Worm (Caenorhabditis elegans) whole organism, L2 larva: Measurements from ENCODE around the gene F09F9.1.

Experiments used
- C34F6.9 ChIP-seq: fragments of 150-350 bp; optimal IDR thresholded peaks from 2 replicates; lab custom pipeline; 2014; ENCODE audit warnings: missing biosample characterization, missing genetic modification characterization
- F13H6.1 ChIP-seq: sonication (generic microtip); optimal IDR thresholded peaks from 2 replicates; lab custom pipeline; 2016; ENCODE audit warnings: missing genetic modification characterization, missing compliant biosample characterization
- R02D3.7 ChIP-seq: fragments of 150-350 bp; optimal IDR thresholded peaks from 2 replicates; lab custom pipeline; 2014; ENCODE audit warnings: missing biosample characterization, missing genetic modification characterization
- Y55F3AM.14 ChIP-seq: fragments of 200-800 bp; sonication (Bioruptor generic); optimal IDR thresholded peaks from 2 replicates; lab custom pipeline; 2018; ENCODE audit warnings: mild to moderate bottlenecking, missing genetic modification characterization, missing compliant biosample characterization
- alr-1 ChIP-seq: fragments of 150-350 bp; optimal IDR thresholded peaks from 2 replicates; lab custom pipeline; 2014; ENCODE audit warnings: missing biosample characterization, missing genetic modification characterization
- aly-2 ChIP-seq: fragments of 150-350 bp; optimal IDR thresholded peaks from 2 replicates; lab custom pipeline; 2014; ENCODE audit warnings: missing biosample characterization, missing genetic modification characterization
- ama-1 ChIP-seq: fragments of 150-350 bp; optimal IDR thresholded peaks from 2 replicates; lab custom pipeline; 2018; ENCODE audit warnings: inconsistent platforms
- blmp-1 ChIP-seq: sonication (generic microtip); optimal IDR thresholded peaks from 2 replicates; lab custom pipeline; 2017; ENCODE audit warnings: missing genetic modification characterization, mild to moderate bottlenecking, missing compliant biosample characterization, antibody characterized with exemption, moderate library complexity; ENCODE audit not compliant: insufficient read depth
- ceh-82 ChIP-seq: fragments of 150-350 bp; optimal IDR thresholded peaks from 2 replicates; lab custom pipeline; 2014; ENCODE audit warnings: missing biosample characterization, missing genetic modification characterization
- crh-2 ChIP-seq: sonication (generic microtip); optimal IDR thresholded peaks from 2 replicates; lab custom pipeline; 2017; ENCODE audit warnings: missing biosample characterization, missing genetic modification characterization
- dmd-4 ChIP-seq: sonication (generic microtip); optimal IDR thresholded peaks from 2 replicates; lab custom pipeline; 2017; ENCODE audit warnings: missing biosample characterization, missing genetic modification characterization
- egl-27 ChIP-seq: sonication (generic microtip); optimal IDR thresholded peaks from 3 replicates; lab custom pipeline; 2017; ENCODE audit warnings: missing biosample characterization, missing genetic modification reagents, missing genetic modification characterization
- elt-1 ChIP-seq: fragments of 150-350 bp; optimal IDR thresholded peaks from 2 replicates; lab custom pipeline; 2014; ENCODE audit warnings: missing biosample characterization, missing genetic modification characterization
- elt-3 ChIP-seq: sonication (generic microtip); optimal IDR thresholded peaks from 2 replicates; lab custom pipeline; 2017; ENCODE audit warnings: missing biosample characterization, missing genetic modification characterization
- lin-11 ChIP-seq: fragments of 150-350 bp; sonication (generic microtip); optimal IDR thresholded peaks from 2 replicates; lab custom pipeline; 2014; ENCODE audit warnings: missing biosample characterization, missing genetic modification characterization, inconsistent platforms, mixed read lengths
- lin-13 ChIP-seq: fragments of 150-350 bp; optimal IDR thresholded peaks from 2 replicates; lab custom pipeline; 2014; ENCODE audit warnings: missing biosample characterization, missing genetic modification reagents, missing genetic modification characterization
- lin-39 ChIP-seq: fragments of 150-350 bp; optimal IDR thresholded peaks from 2 replicates; lab custom pipeline; 2014; ENCODE audit warnings: missing biosample characterization, missing genetic modification reagents, missing genetic modification characterization
- lsy-2 ChIP-seq, 2 experiments: fragments of 150-350 bp in 1 of 2; sonication (generic microtip) in 1 of 2; optimal IDR thresholded peaks; 2 replicates each; lab custom pipeline; 2014 to 2017; ENCODE audit warnings: missing biosample characterization in 2 of 2, missing genetic modification characterization in 2 of 2
- mab-5 ChIP-seq: fragments of 150-350 bp; optimal IDR thresholded peaks from 2 replicates; lab custom pipeline; 2014; ENCODE audit warnings: missing biosample characterization, missing genetic modification characterization
- mbf-1 ChIP-seq: sonication (generic microtip); optimal IDR thresholded peaks from 2 replicates; lab custom pipeline; 2017; ENCODE audit warnings: missing biosample characterization, missing genetic modification characterization
- mdl-1 ChIP-seq, 2 experiments: fragments of 150-350 bp in 1 of 2; sonication (generic microtip) in 1 of 2; optimal IDR thresholded peaks; 2 replicates each; lab custom pipeline; 2017; ENCODE audit warnings: missing biosample characterization in 2 of 2, missing genetic modification characterization in 2 of 2
- nhr-10 ChIP-seq: sonication (generic microtip); optimal IDR thresholded peaks from 2 replicates; lab custom pipeline; 2017; ENCODE audit warnings: missing biosample characterization, missing genetic modification characterization
- nhr-11 ChIP-seq: fragments of 150-350 bp; optimal IDR thresholded peaks from 2 replicates; lab custom pipeline; 2014; ENCODE audit warnings: missing biosample characterization, missing genetic modification characterization
- nhr-12 ChIP-seq: fragments of 150-350 bp; optimal IDR thresholded peaks from 2 replicates; lab custom pipeline; 2014; ENCODE audit warnings: missing biosample characterization, missing genetic modification characterization
- nhr-129 ChIP-seq: fragments of 150-350 bp; optimal IDR thresholded peaks from 2 replicates; lab custom pipeline; 2014; ENCODE audit warnings: missing biosample characterization, missing genetic modification characterization
- nhr-21 ChIP-seq: fragments of 150-350 bp; optimal IDR thresholded peaks from 2 replicates; lab custom pipeline; 2014; ENCODE audit warnings: missing biosample characterization, missing genetic modification characterization
- nhr-23 ChIP-seq: fragments of 150-350 bp; optimal IDR thresholded peaks from 2 replicates; lab custom pipeline; 2014; ENCODE audit warnings: missing biosample characterization, missing genetic modification reagents, missing genetic modification characterization
- nhr-237 ChIP-seq: fragments of 150-350 bp; optimal IDR thresholded peaks from 2 replicates; lab custom pipeline; 2014; ENCODE audit warnings: missing biosample characterization, missing genetic modification characterization
- nhr-25 ChIP-seq: fragments of 150-350 bp; sonication (generic microtip); optimal IDR thresholded peaks from 3 replicates; lab custom pipeline; 2014; ENCODE audit warnings: missing biosample characterization, missing genetic modification characterization
- nhr-6 ChIP-seq: fragments of 150-350 bp; optimal IDR thresholded peaks from 2 replicates; lab custom pipeline; 2014; ENCODE audit warnings: missing biosample characterization, missing genetic modification characterization
- nhr-77 ChIP-seq: fragments of 150-350 bp; optimal IDR thresholded peaks from 2 replicates; lab custom pipeline; 2014; ENCODE audit warnings: missing biosample characterization, missing genetic modification characterization
- sem-4 ChIP-seq: fragments of 150-350 bp; optimal IDR thresholded peaks from 2 replicates; lab custom pipeline; 2014; ENCODE audit warnings: missing biosample characterization, missing genetic modification reagents, missing genetic modification characterization
- skn-1 ChIP-seq: sonication (generic microtip); optimal IDR thresholded peaks from 2 replicates; lab custom pipeline; 2017; ENCODE audit warnings: missing biosample characterization, missing genetic modification characterization
- sma-3 ChIP-seq: sonication (generic microtip); optimal IDR thresholded peaks from 2 replicates; lab custom pipeline; 2016; ENCODE audit warnings: missing genetic modification reagents, missing genetic modification characterization, missing compliant biosample characterization
- sma-9 ChIP-seq, 2 experiments: fragments of 150-350 bp in 1 of 2; sonication (generic microtip) in 1 of 2; optimal IDR thresholded peaks; 2 replicates each; lab custom pipeline; 2014 to 2016; ENCODE audit warnings: missing genetic modification characterization in 2 of 2, mild to moderate bottlenecking in 1 of 2, missing biosample characterization in 1 of 2, missing compliant biosample characterization in 1 of 2, missing genetic modification reagents in 1 of 2, moderate library complexity in 1 of 2
- snpc-4 ChIP-seq: fragments of 150-350 bp; optimal IDR thresholded peaks from 2 replicates; lab custom pipeline; 2014; ENCODE audit warnings: missing biosample characterization, missing genetic modification characterization
- unc-62 ChIP-seq: fragments of 150-350 bp; optimal IDR thresholded peaks from 2 replicates; lab custom pipeline; 2014; ENCODE audit warnings: missing biosample characterization, missing genetic modification reagents, missing genetic modification characterization
- zag-1 ChIP-seq: fragments of 150-350 bp; optimal IDR thresholded peaks from 2 replicates; lab custom pipeline; 2014; ENCODE audit warnings: missing biosample characterization, missing genetic modification characterization
- ztf-1 ChIP-seq: fragments of 200-800 bp; sonication (Bioruptor generic); conservative IDR thresholded peaks from 2 replicates; pipeline ENCODE4 v1.3.6; 2022; ENCODE audit warnings: missing genetic modification characterization, missing compliant biosample characterization
- ztf-11 ChIP-seq: sonication (generic microtip); optimal IDR thresholded peaks from 2 replicates; lab custom pipeline; 2017; ENCODE audit warnings: missing biosample characterization, missing genetic modification characterization
- ztf-4 ChIP-seq: fragments of 150-350 bp; optimal IDR thresholded peaks from 2 replicates; lab custom pipeline; 2014; ENCODE audit warnings: missing biosample characterization, missing genetic modification characterization

The F09F9.1 gene

DNA sequence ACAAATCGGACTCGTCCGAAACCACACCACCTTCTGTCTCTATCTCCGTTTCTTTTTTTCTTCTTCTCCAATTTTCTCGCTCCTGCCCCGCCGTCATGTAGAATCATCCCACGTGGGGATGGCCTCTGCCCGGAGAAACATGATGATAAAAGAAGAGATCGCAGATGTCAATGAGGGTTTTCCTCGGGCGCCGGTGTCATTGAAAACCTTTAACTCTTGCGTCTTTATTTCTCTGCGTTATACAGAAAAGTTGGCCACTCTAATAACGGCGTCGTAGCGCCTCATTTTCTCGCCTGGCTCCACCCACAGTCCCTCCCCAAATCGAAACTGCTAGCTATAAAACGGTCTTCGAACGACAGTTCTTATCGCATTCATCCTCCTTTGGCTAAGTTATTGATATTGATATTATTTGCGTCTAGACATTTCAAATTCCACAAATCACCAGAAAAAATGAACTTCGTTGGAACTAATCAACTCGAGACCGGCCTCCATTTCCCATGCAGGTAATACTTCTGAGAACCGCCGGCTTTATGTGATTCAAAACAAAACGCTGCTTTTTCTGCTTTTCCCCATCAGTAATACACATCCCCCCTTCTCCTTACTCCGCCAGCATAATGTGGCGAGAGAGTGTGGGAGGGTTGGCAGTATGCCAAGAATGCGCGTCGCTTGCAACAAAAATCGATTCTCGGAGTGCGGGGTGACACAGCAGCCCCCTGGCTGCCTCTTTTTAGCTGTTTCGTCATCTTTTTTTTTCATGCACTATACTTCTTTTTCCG is 30.1 kb downstream of the F09F9.1 start (continued):
- TF ChIP-seq dmd-4 (tag; lab: Kevin White, UChicago) = no peak

ce11 chrX:4146046-4146445 is 30.9 kb downstream of the F09F9.1 start:
- TF ChIP-seq nhr-237 = no peak
- TF ChIP-seq nhr-129 (tag; lab: Kevin White, UChicago) = peak; percentile 45
- no peak for TF ChIP-seq nhr-10
- peak; percentile 91 for TF ChIP-seq ztf-4 (tag; lab: Kevin White, UChicago)
- TF ChIP-seq nhr-25 (tag; lab: Kevin White, UChicago) = peak; percentile 12

DNA sequence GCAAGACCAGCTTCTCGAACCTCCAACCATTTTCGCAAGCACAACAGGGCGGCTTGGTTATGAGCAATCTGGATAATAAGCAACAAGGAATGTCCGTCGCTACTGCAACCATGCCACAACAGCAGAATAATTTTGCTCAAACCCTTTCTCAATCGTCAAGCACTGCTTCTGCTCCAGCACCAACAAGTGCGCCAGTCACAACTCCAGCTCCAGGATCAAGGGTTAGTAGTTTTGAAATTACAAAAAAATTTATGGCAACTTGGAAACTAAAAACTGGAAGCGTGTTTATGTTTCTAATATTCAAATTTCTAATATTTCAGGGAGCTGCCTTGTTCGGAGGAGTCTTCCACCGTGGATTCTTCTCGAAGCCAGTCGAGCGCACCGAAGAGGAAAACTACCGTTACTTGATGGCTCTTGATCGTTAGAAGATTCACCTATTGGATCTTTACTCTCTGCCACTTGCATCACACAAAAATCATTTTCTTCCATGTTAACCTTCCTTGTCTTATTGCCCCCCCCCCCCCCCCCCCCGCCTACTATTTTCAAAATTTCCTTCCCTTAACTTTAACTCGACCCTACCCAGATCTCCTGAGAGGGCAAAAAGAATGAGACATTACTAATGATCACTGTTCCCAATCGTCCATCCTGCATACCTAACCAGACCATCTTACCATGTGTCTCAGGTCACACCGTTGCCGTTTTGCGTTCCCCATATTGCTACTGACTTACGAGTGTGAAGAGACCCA is 31.8 kb downstream of the F09F9.1 start:
- TF ChIP-seq sma-3 (peak; percentile 11), ztf-4 (tag; lab: Kevin White, UChicago) (peak; percentile 36), elt-3 (no peak), egl-27 (no peak)

ce11 chrX:4147600-4148448 is 32.7 kb downstream of the F09F9.1 start:
- TF ChIP-seq alr-1 (tag; lab: Kevin White, UChicago) = no peak
- peak; percentile 33 for TF ChIP-seq nhr-129 (tag; lab: Kevin White, UChicago)
- no peak for TF ChIP-seq snpc-4 (tag; lab: Kevin White, UChicago)
- TF ChIP-seq nhr-12 (tag; lab: Kevin White, UChicago) = no peak
- TF ChIP-seq mdl-1 (tag; optimal IDR thresholded peaks at IDR 0.05; lab: Kevin White, UChicago) = no peak
- no peak for TF ChIP-seq skn-1 (tag; lab: Kevin White, UChicago)
- peak; percentile 22 for TF ChIP-seq blmp-1 (tag; lab: Kevin White, UChicago)
- TF ChIP-seq nhr-23 (tag; lab: Kevin White, UChicago) = no peak
- TF ChIP-seq F13H6.1 = peak; percentile 25
- no peak for TF ChIP-seq nhr-11 (tag; lab: Kevin White, UChicago)
- peak; percentile 55 for TF ChIP-seq lin-13
- no peak for TF ChIP-seq mbf-1 (tag; lab: Kevin White, UChicago)
- TF ChIP-seq mab-5 (tag; lab: Kevin White, UChicago) = no peak
- TF ChIP-seq unc-62 (GFP tag; lab: Kevin White, UChicago) = no peak
- TF ChIP-seq nhr-6 (tag; lab: Kevin White, UChicago) = peak; percentile 10
- no peak for TF ChIP-seq nhr-10
- TF ChIP-seq sma-3 = peak; percentile 48
- TF ChIP-seq elt-1 (tag; lab: Kevin White, UChicago) = no peak
- peak; percentile 93 for TF ChIP-seq ztf-4 (tag; lab: Kevin White, UChicago)
- TF ChIP-seq nhr-237 = no peak
- TF ChIP-seq lin-39 = no peak
- TF ChIP-seq sma-9 (GFP tag; optimal IDR thresholded peaks at IDR 0.05; lab: Kevin White, UChicago) = no peak
- TF ChIP-seq sma-9 (tag; optimal IDR thresholded peaks at IDR 0.05; lab: Kevin White, UChicago) = no peak
- peak; percentile 71 for TF ChIP-seq nhr-25 (tag; lab: Kevin White, UChicago)
- TF ChIP-seq elt-3 = no peak
- peak; percentile 52 for TF ChIP-seq dmd-4 (tag; lab: Kevin White, UChicago)
- no peak for TF ChIP-seq R02D3.7 (tag; lab: Kevin White, UChicago)
- no peak for TF ChIP-seq ztf-11 (tag; lab: Kevin White, UChicago)
- TF ChIP-seq lin-11 (tag; lab: Kevin White, UChicago) = no peak
- peak; percentile 0 to 55 for TF ChIP-seq lsy-2 (tag; optimal IDR thresholded peaks at IDR 0.05; lab: Kevin White, UChicago)
- TF ChIP-seq ztf-1 (GFP tag; lab: Robert Waterston, UW) = no peak
- peak; percentile 46 for TF ChIP-seq nhr-21
- peak; percentile 67 for TF ChIP-seq sem-4 (tag; lab: Kevin White, UChicago)
- TF ChIP-seq Y55F3AM.14 (GFP tag; lab: Kevin White, UChicago) = no peak
- TF ChIP-seq C34F6.9 = peak; percentile 12
- TF ChIP-seq aly-2 = no peak
- peak; percentile 67 for TF ChIP-seq ama-1 (lab: Kevin White, UChicago)
- TF ChIP-seq ceh-82 (tag; lab: Kevin White, UChicago) = no peak
- no peak for TF ChIP-seq nhr-77 (tag; lab: Kevin White, UChicago)
- TF ChIP-seq crh-2 (tag; lab: Kevin White, UChicago) = peak; percentile 51
- TF ChIP-seq zag-1 = no peak
- TF ChIP-seq egl-27 = no peak
